Worm (Caenorhabditis elegans) whole organism, late embryonic: Measurements from ENCODE around the gene K12H6.6.

Experiments
- fkh-6 ChIP-seq: sonication (generic microtip); optimal IDR thresholded peaks from 2 replicates; lab custom pipeline; 2016; ENCODE audit warnings: missing genetic modification characterization, missing compliant biosample characterization
- pqm-1 ChIP-seq: sonication (generic microtip); optimal IDR thresholded peaks from 2 replicates; lab custom pipeline; 2016; ENCODE audit warnings: missing genetic modification characterization, missing compliant biosample characterization
- unc-3 ChIP-seq, 2 experiments: fragments of 200-800 bp in 1 of 2; sonication (Bioruptor generic) in 1 of 2; sonication (generic microtip) in 1 of 2; conservative IDR thresholded peaks in 1 of 2; optimal IDR thresholded peaks in 1 of 2; 2 replicates each; pipeline versions ENCODE4 v1.3.6 to Lab custom; 2016 to 2022; ENCODE audit warnings: missing compliant biosample characterization in 2 of 2, missing genetic modification characterization in 2 of 2, missing genetic modification reagents in 1 of 2

ce11 chrII:2832098-2832497 lies 1.1 kb upstream of the K12H6.6 start:
- no peak for TF ChIP-seq fkh-6 (tag; lab: Kevin White, UChicago)
- no peak for TF ChIP-seq unc-3 (GFP tag; conservative IDR thresholded peaks at IDR 0.05; lab: Robert Waterston, UW)
- TF ChIP-seq unc-3 (tag; optimal IDR thresholded peaks at IDR 0.05; lab: Kevin White, UChicago), result no peak
- TF ChIP-seq pqm-1 (tag; lab: Kevin White, UChicago), result no peak
